Worm (Caenorhabditis elegans) whole organism, L1 larva: ENCODE measurements around the gene pcp-1.

Experiments used
- C04F5.9 ChIP-seq: sonication (generic microtip); optimal IDR thresholded peaks from 2 replicates; lab custom pipeline; 2016; ENCODE audit warnings: missing genetic modification characterization, missing compliant biosample characterization
- C16A3.4 ChIP-seq: fragments of 150-350 bp; optimal IDR thresholded peaks from 2 replicates; lab custom pipeline; 2014; ENCODE audit warnings: missing biosample characterization, missing genetic modification characterization
- aha-1 ChIP-seq: fragments of 150-350 bp; optimal IDR thresholded peaks from 2 replicates; lab custom pipeline; 2014; ENCODE audit warnings: missing biosample characterization, missing genetic modification characterization
- alr-1 ChIP-seq: fragments of 200-800 bp; sonication (Bioruptor generic); optimal IDR thresholded peaks from 2 replicates; lab custom pipeline; 2018; ENCODE audit warnings: borderline replicate concordance, mild to moderate bottlenecking, missing genetic modification characterization, missing compliant biosample characterization
- ama-1 ChIP-seq: fragments of 150-350 bp; optimal IDR thresholded peaks from 2 replicates; lab custom pipeline; 2014
- blmp-1 ChIP-seq: fragments of 150-350 bp; optimal IDR thresholded peaks from 2 replicates; lab custom pipeline; 2014; ENCODE audit warnings: missing biosample characterization, missing genetic modification characterization
- ceh-82 ChIP-seq, 3 experiments: fragments of 150-350 bp in 1 of 3; sonication (generic microtip) in 2 of 3; optimal IDR thresholded peaks; 2 replicates each; lab custom pipeline; 2014 to 2017; ENCODE audit warnings: missing biosample characterization in 3 of 3, missing genetic modification characterization in 3 of 3
- ceh-88 ChIP-seq: fragments of 200-800 bp; sonication (Bioruptor generic); IDR thresholded peaks from 2 replicates; pipeline ENCODE4 v1.3.6; 2022; ENCODE audit warnings: missing genetic modification characterization, missing compliant biosample characterization
- ces-1 ChIP-seq: fragments of 150-350 bp; optimal IDR thresholded peaks from 2 replicates; lab custom pipeline; 2014; ENCODE audit warnings: missing biosample characterization, missing genetic modification reagents, missing genetic modification characterization
- dpl-1 ChIP-seq, 3 experiments: fragments of 150-350 bp in 2 of 3; sonication (generic microtip) in 1 of 3; optimal IDR thresholded peaks; 2 replicates each; lab custom pipeline; 2014 to 2017; ENCODE audit warnings: missing biosample characterization in 3 of 3, missing genetic modification characterization in 3 of 3, missing genetic modification reagents in 3 of 3
- efl-1 ChIP-seq, 4 experiments: fragments of 150-350 bp; optimal IDR thresholded peaks in 3 of 4; peaks in 1 of 4; 1 replicate in 1 of 4; 2 replicates in 3 of 4; lab custom pipeline; 2014; ENCODE audit warnings: missing biosample characterization in 2 of 4, missing genetic modification characterization in 2 of 4, missing genetic modification reagents in 2 of 4
- egl-27 ChIP-seq, 2 experiments: fragments of 150-350 bp in 1 of 2; sonication (generic microtip); optimal IDR thresholded peaks; 3 replicates each; lab custom pipeline; 2017 to 2018; ENCODE audit warnings: missing biosample characterization in 2 of 2, missing genetic modification characterization in 2 of 2, missing genetic modification reagents in 2 of 2
- elt-2 ChIP-seq: sonication (generic microtip); optimal IDR thresholded peaks from 2 replicates; lab custom pipeline; 2016; ENCODE audit warnings: missing genetic modification characterization, mild to moderate bottlenecking, inconsistent platforms, missing compliant biosample characterization, missing genetic modification reagents
- ets-5 ChIP-seq: fragments of 200-800 bp; sonication (Bioruptor generic); IDR thresholded peaks from 2 replicates; pipeline ENCODE4 v1.3.6; 2022; ENCODE audit warnings: missing genetic modification characterization, missing compliant biosample characterization
- fkh-8 ChIP-seq: sonication (generic microtip); optimal IDR thresholded peaks from 2 replicates; lab custom pipeline; 2016; ENCODE audit warnings: mild to moderate bottlenecking, missing genetic modification characterization, missing compliant biosample characterization
- hlh-17 ChIP-seq: fragments of 200-800 bp; sonication (Bioruptor generic); optimal IDR thresholded peaks from 2 replicates; lab custom pipeline; 2018; ENCODE audit warnings: missing genetic modification characterization, mild to moderate bottlenecking, missing compliant biosample characterization, moderate library complexity, borderline replicate concordance
- irx-1 ChIP-seq: sonication (generic microtip); optimal IDR thresholded peaks from 2 replicates; lab custom pipeline; 2016; ENCODE audit warnings: missing genetic modification characterization, missing compliant biosample characterization
- isw-1 ChIP-seq: fragments of 200-800 bp; sonication (Bioruptor generic); IDR thresholded peaks from 2 replicates; pipeline ENCODE4 v1.3.6; 2022; ENCODE audit warnings: missing genetic modification characterization, missing compliant biosample characterization
- lin-14 ChIP-seq: fragments of 200-800 bp; sonication (Bioruptor generic); optimal IDR thresholded peaks from 2 replicates; lab custom pipeline; 2018; ENCODE audit warnings: mild to moderate bottlenecking, missing genetic modification characterization, moderate library complexity, missing compliant biosample characterization
- lin-35 ChIP-seq, 2 experiments: fragments of 150-350 bp; optimal IDR thresholded peaks; 2 replicates each; lab custom pipeline; 2014; ENCODE audit warnings: missing biosample characterization in 2 of 2, missing genetic modification characterization in 2 of 2, missing genetic modification reagents in 2 of 2
- lsy-2 ChIP-seq, 2 experiments: fragments of 150-350 bp; optimal IDR thresholded peaks; 2 replicates each; lab custom pipeline; 2014; ENCODE audit warnings: missing biosample characterization in 2 of 2, missing genetic modification characterization in 2 of 2
- mab-9 ChIP-seq: fragments of 200-800 bp; sonication (Bioruptor generic); IDR thresholded peaks from 2 replicates; pipeline ENCODE4 v1.3.6; 2022; ENCODE audit warnings: missing genetic modification reagents, missing genetic modification characterization, missing compliant biosample characterization
- mdl-1 ChIP-seq, 2 experiments: fragments of 150-350 bp; optimal IDR thresholded peaks; 2 replicates each; lab custom pipeline; 2014 to 2017; ENCODE audit warnings: missing biosample characterization in 2 of 2, missing genetic modification characterization in 2 of 2, inconsistent platforms in 1 of 2
- mep-1 ChIP-seq: fragments of 150-350 bp; optimal IDR thresholded peaks from 2 replicates; lab custom pipeline; 2014; ENCODE audit warnings: missing biosample characterization, missing genetic modification characterization
- nhr-11 ChIP-seq: fragments of 150-350 bp; optimal IDR thresholded peaks from 2 replicates; lab custom pipeline; 2014; ENCODE audit warnings: missing biosample characterization, missing genetic modification characterization
- nhr-12 ChIP-seq: sonication (generic microtip); optimal IDR thresholded peaks from 2 replicates; lab custom pipeline; 2017; ENCODE audit warnings: missing biosample characterization, missing genetic modification characterization
- nhr-19 ChIP-seq: fragments of 200-800 bp; sonication (Bioruptor generic); conservative IDR thresholded peaks from 2 replicates; pipeline ENCODE4 v1.3.6; 2022; ENCODE audit warnings: missing genetic modification characterization, missing compliant biosample characterization
- nhr-20 ChIP-seq: sonication (generic microtip); optimal IDR thresholded peaks from 2 replicates; lab custom pipeline; 2016; ENCODE audit warnings: mild to moderate bottlenecking, missing genetic modification characterization, missing compliant biosample characterization
- nhr-47 ChIP-seq: sonication (generic microtip); optimal IDR thresholded peaks from 2 replicates; lab custom pipeline; 2016; ENCODE audit warnings: mild to moderate bottlenecking, missing genetic modification characterization, moderate library complexity, missing compliant biosample characterization
- nhr-71 ChIP-seq: sonication (generic microtip); optimal IDR thresholded peaks from 2 replicates; lab custom pipeline; 2016; ENCODE audit warnings: mild to moderate bottlenecking, missing genetic modification characterization, moderate library complexity, missing compliant biosample characterization
- nhr-76 ChIP-seq: sonication (generic microtip); optimal IDR thresholded peaks from 2 replicates; lab custom pipeline; 2017; ENCODE audit warnings: missing biosample characterization, missing genetic modification characterization
- nhr-85 ChIP-seq: sonication (generic microtip); peaks from one replicate; lab custom pipeline; 2016; ENCODE audit warnings: missing genetic modification characterization, inconsistent platforms, missing compliant biosample characterization
- nhr-90 ChIP-seq: sonication (generic microtip); optimal IDR thresholded peaks from 2 replicates; lab custom pipeline; 2016; ENCODE audit warnings: mild to moderate bottlenecking, missing genetic modification characterization, missing compliant biosample characterization; ENCODE audit not compliant: poor library complexity
- pax-3 ChIP-seq: fragments of 200-800 bp; sonication (Bioruptor generic); optimal IDR thresholded peaks from 2 replicates; lab custom pipeline; 2018; ENCODE audit warnings: mild to moderate bottlenecking, missing genetic modification characterization, moderate library complexity, missing compliant biosample characterization
- pqm-1 ChIP-seq: sonication (generic microtip); optimal IDR thresholded peaks from 3 replicates; lab custom pipeline; 2017; ENCODE audit warnings: missing biosample characterization, missing genetic modification characterization
- rnt-1 ChIP-seq: sonication (generic microtip); optimal IDR thresholded peaks from 2 replicates; lab custom pipeline; 2016; ENCODE audit warnings: mild to moderate bottlenecking, missing genetic modification characterization, moderate library complexity, missing compliant biosample characterization
- skn-1 ChIP-seq: fragments of 150-350 bp; optimal IDR thresholded peaks from 2 replicates; lab custom pipeline; 2014; ENCODE audit warnings: missing biosample characterization, missing genetic modification characterization
- snpc-4 ChIP-seq: fragments of 150-350 bp; optimal IDR thresholded peaks from 2 replicates; lab custom pipeline; 2014; ENCODE audit warnings: missing biosample characterization, missing genetic modification characterization
- snu-23 ChIP-seq: sonication (generic microtip); optimal IDR thresholded peaks from 2 replicates; lab custom pipeline; 2016; ENCODE audit warnings: missing genetic modification characterization, missing compliant biosample characterization
- sptf-1 ChIP-seq: fragments of 150-350 bp; optimal IDR thresholded peaks from 2 replicates; lab custom pipeline; 2014; ENCODE audit warnings: missing biosample characterization, missing genetic modification characterization
- sup-37 ChIP-seq: fragments of 200-800 bp; sonication (Bioruptor generic); optimal IDR thresholded peaks from 2 replicates; lab custom pipeline; 2018; ENCODE audit warnings: mild to moderate bottlenecking, missing genetic modification characterization, missing compliant biosample characterization
- swsn-7 ChIP-seq: sonication (generic microtip); optimal IDR thresholded peaks from 2 replicates; lab custom pipeline; 2016; ENCODE audit warnings: missing genetic modification characterization, missing compliant biosample characterization
- tbx-2 ChIP-seq: sonication (generic microtip); optimal IDR thresholded peaks from 2 replicates; lab custom pipeline; 2016; ENCODE audit warnings: missing genetic modification characterization, missing compliant biosample characterization
- unc-30 ChIP-seq: sonication (generic microtip); optimal IDR thresholded peaks from 2 replicates; lab custom pipeline; 2017; ENCODE audit warnings: missing biosample characterization, missing genetic modification characterization
- unc-86 ChIP-seq: sonication (generic microtip); optimal IDR thresholded peaks from 2 replicates; lab custom pipeline; 2016; ENCODE audit warnings: missing genetic modification characterization, missing compliant biosample characterization
- xbp-1 ChIP-seq: sonication (generic microtip); optimal IDR thresholded peaks from 2 replicates; lab custom pipeline; 2016; ENCODE audit warnings: missing genetic modification characterization, missing compliant biosample characterization
- zip-4 ChIP-seq: fragments of 200-800 bp; sonication (Bioruptor generic); optimal IDR thresholded peaks from 2 replicates; lab custom pipeline; 2018; ENCODE audit warnings: mild to moderate bottlenecking, missing genetic modification characterization, moderate library complexity, missing compliant biosample characterization

The pcp-1 gene

DNA sequence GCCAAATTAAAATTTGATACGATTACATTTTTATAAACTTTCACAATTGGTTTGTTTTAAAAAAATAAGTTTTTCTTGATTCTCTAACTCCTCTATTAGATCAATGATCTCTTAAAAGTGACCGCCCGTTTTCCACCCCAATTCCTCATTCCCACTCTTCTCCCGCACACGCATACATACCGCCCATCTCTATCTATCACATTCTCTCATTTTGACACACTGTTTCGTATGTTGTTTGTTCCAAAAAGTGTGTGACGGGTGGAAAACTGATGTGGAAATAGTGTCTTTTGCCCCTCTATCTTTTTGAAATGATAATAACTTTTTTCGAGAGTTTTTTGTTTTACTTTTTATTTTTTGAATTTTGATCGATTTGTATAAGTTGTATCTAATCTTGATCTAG is 40.4 kb upstream of the pcp-1 start (continued):
- no peak for TF ChIP-seq ets-5 (GFP tag; lab: Robert Waterston, UW)
- TF ChIP-seq lin-35 (GFP tag; optimal IDR thresholded peaks at IDR 0.05; lab: Kevin White, UChicago) = peak; percentile 67 to 72
- TF ChIP-seq tbx-2 (tag; lab: Kevin White, UChicago) = peak; percentile 62
- TF ChIP-seq snpc-4 (tag; lab: Kevin White, UChicago) = no peak
- no peak for TF ChIP-seq ces-1
- no peak for TF ChIP-seq hlh-17 (GFP tag; lab: Kevin White, UChicago)
- no peak for TF ChIP-seq nhr-12 (tag; lab: Kevin White, UChicago)
- peak; percentile 64 to 73 for TF ChIP-seq lsy-2 (tag; optimal IDR thresholded peaks at IDR 0.05; lab: Kevin White, UChicago)
- TF ChIP-seq elt-2 (tag; lab: Kevin White, UChicago) = peak; percentile 40

DNA sequence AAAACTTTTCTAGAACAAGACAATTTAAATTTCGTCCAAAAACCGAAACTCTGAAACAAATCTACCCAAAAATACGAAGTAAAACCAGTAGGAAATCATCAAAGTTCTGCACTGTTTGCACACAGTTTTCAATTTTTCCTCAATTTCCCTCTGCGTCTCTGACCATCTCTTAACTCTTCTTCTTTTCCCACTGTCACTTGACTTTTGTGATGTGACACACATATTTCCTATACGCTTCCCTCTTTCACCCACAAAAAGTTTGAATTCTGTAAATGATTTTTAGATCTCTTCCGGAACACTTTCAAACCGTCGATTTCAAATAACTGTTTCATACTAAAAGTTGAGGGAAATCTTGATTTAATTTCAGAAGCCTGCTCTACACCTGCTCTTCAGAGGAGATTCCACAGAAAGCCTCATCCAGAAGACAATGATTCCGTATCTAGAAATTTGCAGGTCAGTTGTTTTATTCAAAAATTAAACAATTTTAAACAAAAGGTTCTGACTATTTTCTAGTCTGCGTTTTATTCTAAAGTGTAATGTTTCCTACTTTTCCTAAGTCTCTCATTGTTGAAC is 39.3 kb upstream of the pcp-1 start, which contains the start of gene ncl-1:
ncl-1 (plus strand) TSS at position 366 of the 573 bp plus-strand sequence.
- no peak for TF ChIP-seq isw-1 (GFP tag; lab: Robert Waterston, UW)
- no peak for TF ChIP-seq nhr-76 (tag; lab: Kevin White, UChicago)
- no peak for TF ChIP-seq egl-27 (tag; optimal IDR thresholded peaks at IDR 0.05; lab: Kevin White, UChicago)
- no peak for TF ChIP-seq mab-9 (GFP tag; lab: Robert Waterston, UW)
- TF ChIP-seq sup-37 (GFP tag; lab: Kevin White, UChicago) = no peak
- no peak for TF ChIP-seq unc-30
- no peak for TF ChIP-seq sptf-1
- no peak for TF ChIP-seq efl-1 (optimal IDR thresholded peaks at IDR 0.05; lab: Kevin White, UChicago)
- TF ChIP-seq efl-1 (GFP tag; optimal IDR thresholded peaks at IDR 0.05 in 1 of 2; lab: Kevin White, UChicago) = peak in 1 of 2 experiments; percentile 80
- peak; percentile 19 for TF ChIP-seq elt-2 (tag; lab: Kevin White, UChicago)
- no peak for TF ChIP-seq fkh-8 (tag; lab: Kevin White, UChicago)
- TF ChIP-seq nhr-85 (tag; lab: Kevin White, UChicago) = peak; percentile 58
- peak in 1 of 2 experiments; percentile 20 for TF ChIP-seq lsy-2 (tag; optimal IDR thresholded peaks at IDR 0.05; lab: Kevin White, UChicago)
- TF ChIP-seq pax-3 (tag; lab: Kevin White, UChicago) = no peak
- TF ChIP-seq nhr-71 (tag; lab: Kevin White, UChicago) = peak; percentile 2
- TF ChIP-seq dpl-1 (GFP tag; optimal IDR thresholded peaks at IDR 0.05; lab: Kevin White, UChicago) = peak in 1 of 3 experiments; percentile 27
- 0 out of 2 replicates have a peak, but pooled peaks have one; percentile 14 for TF ChIP-seq nhr-19
- TF ChIP-seq irx-1 (tag; lab: Kevin White, UChicago) = no peak
- peak; percentile 7 for TF ChIP-seq mep-1
- no peak for TF ChIP-seq tbx-2 (tag; lab: Kevin White, UChicago)
- TF ChIP-seq snu-23 (GFP tag; lab: Kevin White, UChicago) = peak; percentile 23
- peak; percentile 40 for TF ChIP-seq blmp-1 (tag; lab: Kevin White, UChicago)
- TF ChIP-seq nhr-90 (tag; lab: Kevin White, UChicago) = no peak
- TF ChIP-seq ama-1 = peak; percentile 18
- TF ChIP-seq aha-1 (tag; lab: Kevin White, UChicago) = no peak
- peak; percentile 12 for TF ChIP-seq rnt-1 (tag; lab: Kevin White, UChicago)
- peak; percentile 18 for TF ChIP-seq skn-1
- peak; percentile 19 to 54 for TF ChIP-seq lin-35 (GFP tag; optimal IDR thresholded peaks at IDR 0.05; lab: Kevin White, UChicago)
- no peak for TF ChIP-seq nhr-12 (tag; lab: Kevin White, UChicago)
- peak; percentile 42 for TF ChIP-seq lin-14

DNA sequence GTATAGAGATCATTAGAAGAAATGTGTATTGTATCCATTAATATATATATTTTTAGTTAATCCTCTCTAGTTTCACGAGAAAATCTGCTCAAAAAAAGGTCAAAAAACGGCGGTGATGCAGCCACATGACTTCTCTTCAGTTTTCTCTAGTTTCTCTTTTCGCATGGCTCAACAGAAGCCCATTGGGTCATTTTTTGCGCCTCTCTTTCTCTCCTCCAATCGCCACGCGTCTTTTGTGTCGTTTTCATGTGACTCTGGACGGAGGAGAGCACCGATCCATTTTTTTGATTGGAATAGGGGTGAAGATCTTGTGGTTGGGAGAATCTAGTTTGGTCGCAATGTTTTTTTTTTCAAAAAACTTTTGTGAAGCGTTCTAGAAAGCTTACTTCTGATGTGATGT is 37.8 kb upstream of the pcp-1 start:
- TF ChIP-seq efl-1 (optimal IDR thresholded peaks at IDR 0.05; lab: Kevin White, UChicago) (peak; percentile 8 to 32), efl-1 (GFP tag; optimal IDR thresholded peaks at IDR 0.05 in 1 of 2; lab: Kevin White, UChicago) (peak; percentile 31 to 94), alr-1 (tag; lab: Kevin White, UChicago) (no peak), xbp-1 (peak; percentile 56), pqm-1 (tag; lab: Kevin White, UChicago) (no peak), nhr-11 (tag; lab: Kevin White, UChicago) (peak; percentile 27), swsn-7 (tag; lab: Kevin White, UChicago) (peak; percentile 41), rnt-1 (tag; lab: Kevin White, UChicago) (peak; percentile 66), unc-86 (tag; lab: Kevin White, UChicago) (peak; percentile 43), nhr-47 (tag; lab: Kevin White, UChicago) (peak; percentile 61), lin-14 (peak; percentile 93), zip-4 (GFP tag; lab: Kevin White, UChicago) (no peak), pax-3 (tag; lab: Kevin White, UChicago) (peak; percentile 47), C04F5.9 (no peak), C16A3.4 (peak; percentile 6), skn-1 (peak; percentile 9), mdl-1 (tag; optimal IDR thresholded peaks at IDR 0.05; lab: Kevin White, UChicago) (peak in 1 of 2 experiments; percentile 50), nhr-85 (tag; lab: Kevin White, UChicago) (no peak), ceh-82 (tag; optimal IDR thresholded peaks at IDR 0.05; lab: Kevin White, UChicago) (peak in 1 of 3 experiments; percentile 34), nhr-20 (tag; lab: Kevin White, UChicago) (peak; percentile 87), isw-1 (GFP tag; lab: Robert Waterston, UW) (peak; percentile 45; the same call in 1 of the 2 replicates), ceh-88 (GFP tag; lab: Robert Waterston, UW) (peak; percentile 41; the same call in 1 of the 2 replicates)
